Worm (Caenorhabditis elegans): ENCODE measurements around the gene nas-32.

Gene nas-32

DNA sequence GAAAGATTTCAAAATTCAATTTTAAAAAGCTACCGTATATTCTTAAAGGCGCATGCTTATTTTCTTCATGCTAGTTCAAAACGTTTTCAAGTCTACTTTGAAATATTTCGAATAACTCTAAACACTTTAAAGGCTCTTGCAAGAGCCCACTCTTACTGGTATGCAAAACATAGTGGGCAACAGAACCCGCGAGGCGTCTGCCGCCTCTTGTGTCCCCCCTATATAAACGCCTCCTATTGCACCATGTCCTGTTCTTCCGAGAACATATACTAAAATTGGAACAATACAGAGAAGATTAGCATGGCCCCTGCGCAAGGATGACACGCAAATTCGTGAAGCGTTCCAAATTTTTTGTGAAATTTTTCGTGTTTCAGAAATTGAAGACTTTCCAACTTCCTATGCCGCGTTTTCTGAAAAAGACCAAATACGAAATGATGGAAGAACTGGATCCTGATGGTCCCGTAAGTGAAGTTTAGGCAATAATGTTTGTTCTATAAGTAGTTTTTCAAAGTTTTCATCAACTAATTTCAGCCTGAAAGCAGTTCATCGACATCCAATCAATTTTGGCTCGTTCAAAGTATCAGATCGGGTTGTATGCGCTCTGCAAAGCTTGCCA lies 40.0 kb downstream of the nas-32 start (continued):
- no peak for TF ChIP-seq ztf-25 (GFP tag; IDR thresholded peaks at IDR 0.05)
- TF ChIP-seq rpc-1 (optimal IDR thresholded peaks at IDR 0.05): peak; percentile 54
- TF ChIP-seq rpc-1 (tag; optimal IDR thresholded peaks at IDR 0.05): peak; percentile 74

- TF ChIP-seq ztf-6 (GFP tag; IDR thresholded peaks at IDR 0.05) (no peak), attf-5 (GFP tag; optimal IDR thresholded peaks at IDR 0.05) (no peak), Y67H2A.10 (GFP tag; conservative IDR thresholded peaks at IDR 0.05) (no peak), B0336.3 (GFP tag; IDR thresholded peaks at IDR 0.05) (no peak), lir-1 (GFP tag; conservative IDR thresholded peaks at IDR 0.05) (no peak), sea-2 (GFP tag; IDR thresholded peaks at IDR 0.05) (no peak), ztf-26 (tag; optimal IDR thresholded peaks at IDR 0.05) (no peak), C06A6.2 (GFP tag; conservative IDR thresholded peaks at IDR 0.05) (no peak), tlf-1 (GFP tag; optimal IDR thresholded peaks at IDR 0.05) (no peak), nfya-1 (tag; optimal IDR thresholded peaks at IDR 0.05; ENCODE audit: borderline replicate concordance, insufficient read depth) (no peak)
Observed at ce11 chrV:856549-856948, 42.4 kb downstream of the nas-32 start, which contains the start of gene K09C6.2. K09C6.2 (plus strand) TSS chrV:856849.

DNA sequence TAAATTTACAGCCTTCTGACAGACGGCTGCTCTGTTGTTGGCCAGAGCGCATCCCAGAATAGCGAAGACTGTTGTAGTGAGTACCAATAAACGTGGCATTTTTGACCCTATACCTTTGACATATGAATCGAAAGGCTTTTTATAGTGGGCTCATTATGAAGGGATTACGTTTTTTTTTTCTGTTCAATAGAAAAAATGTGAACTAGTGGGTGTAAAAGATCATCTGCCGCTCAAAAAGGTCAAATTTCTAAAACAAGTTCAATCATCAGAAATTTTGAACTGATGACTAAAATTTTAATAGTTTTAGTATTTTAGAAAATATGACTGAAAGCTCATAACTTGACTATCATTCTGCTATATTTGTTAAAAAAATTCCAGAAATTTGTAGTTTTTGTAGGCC lies 44.0 kb downstream of the nas-32 start, which contains the start of gene K09C6.9:
K09C6.9 (minus strand) TSS at position 101 of the 400 bp plus-strand sequence.
- TF ChIP-seq hlh-12 (tag; optimal IDR thresholded peaks at IDR 0.05): no peak
- no peak for TF ChIP-seq ztf-3 (GFP tag; optimal IDR thresholded peaks at IDR 0.05)
- no peak for TF ChIP-seq ztf-6 (GFP tag; IDR thresholded peaks at IDR 0.05)
- TF ChIP-seq snpc-3.4 (tag; optimal IDR thresholded peaks at IDR 0.05): no peak
- TF ChIP-seq ZK185.1 (tag; optimal IDR thresholded peaks at IDR 0.05; ENCODE audit: poor library complexity, severe bottlenecking): no peak
- TF ChIP-seq sea-2 (GFP tag; IDR thresholded peaks at IDR 0.05): no peak
- TF ChIP-seq F49E8.2 (tag; optimal IDR thresholded peaks at IDR 0.05; ENCODE audit: insufficient read depth): no peak
- TF ChIP-seq tlf-1 (GFP tag; optimal IDR thresholded peaks at IDR 0.05): no peak
- no peak for TF ChIP-seq zim-3 (tag; optimal IDR thresholded peaks at IDR 0.05)
- no peak for TF ChIP-seq nhr-80 (tag; optimal IDR thresholded peaks at IDR 0.05)
- no peak for TF ChIP-seq nfya-1 (tag; optimal IDR thresholded peaks at IDR 0.05; ENCODE audit: borderline replicate concordance, insufficient read depth)
- no peak for TF ChIP-seq lin-54 (GFP tag; optimal IDR thresholded peaks at IDR 0.05)
- TF ChIP-seq Y56A3A.18 (GFP tag; IDR thresholded peaks at IDR 0.05): no peak
- TF ChIP-seq K12H6.12 (tag; optimal IDR thresholded peaks at IDR 0.05): no peak
- TF ChIP-seq mel-28 (tag; optimal IDR thresholded peaks at IDR 0.05; ENCODE audit: borderline replicate concordance): no peak
- TF ChIP-seq ceh-40 (GFP tag; IDR thresholded peaks at IDR 0.05): no peak
- no peak for TF ChIP-seq nhr-90 (tag; optimal IDR thresholded peaks at IDR 0.05)

ce11 chrV:852184-852583 lies 46.8 kb downstream of the nas-32 start, which contains the start of gene K09C6.3:
K09C6.3 (plus strand) TSS chrV:852484.
- no peak for TF ChIP-seq hmg-20 (GFP tag; IDR thresholded peaks at IDR 0.05)
- no peak for TF ChIP-seq gei-17 (GFP tag; optimal IDR thresholded peaks at IDR 0.05)
- TF ChIP-seq egrh-3 (GFP tag; IDR thresholded peaks at IDR 0.05): no peak
- TF ChIP-seq akir-1 (GFP tag; optimal IDR thresholded peaks at IDR 0.05): no peak
- no peak for TF ChIP-seq dox-1 (GFP tag; IDR thresholded peaks at IDR 0.05)

ce11 chrV:849512-849911 lies 49.5 kb downstream of the nas-32 start, which contains the start of gene srbc-12:
srbc-12 (plus strand) TSS chrV:849812.
- TF ChIP-seq egl-18 (GFP tag; IDR thresholded peaks at IDR 0.05): no peak
- TF ChIP-seq dpl-1 (GFP tag; optimal IDR thresholded peaks at IDR 0.05): no peak
- no peak for TF ChIP-seq hlh-12 (tag; optimal IDR thresholded peaks at IDR 0.05)
- TF ChIP-seq madf-6 (GFP tag; IDR thresholded peaks at IDR 0.05): no peak

Measured in whole organism, young adult.